Fruit fly (Drosophila melanogaster) whole organism, prepupa: ENCODE data around the gene CG14154.

ENCODE experiments used
- CG3919 ChIP-seq: fragments of 200-800 bp; sonication (Bioruptor generic); optimal IDR thresholded peaks from 3 replicates; lab custom pipeline; 2016; ENCODE audit warnings: missing biosample characterization, missing genetic modification characterization
- CG6276 ChIP-seq: fragments of 200-800 bp; sonication (Bioruptor generic); optimal IDR thresholded peaks from 2 replicates; lab custom pipeline; 2017; ENCODE audit warnings: missing biosample characterization, mild to moderate bottlenecking, missing genetic modification characterization
- CG8319 ChIP-seq: fragments of 200-800 bp; sonication (Bioruptor generic); optimal IDR thresholded peaks from 3 replicates; lab custom pipeline; 2016; ENCODE audit warnings: missing biosample characterization, missing genetic modification characterization
- Gug ChIP-seq: fragments of 200-800 bp; sonication (Bioruptor generic); IDR thresholded peaks from 2 replicates; pipeline ENCODE4 v1.3.6; 2022; ENCODE audit warnings: missing biosample characterization, missing genetic modification characterization
- Lpt ChIP-seq: fragments of 200-800 bp; sonication (Bioruptor generic); optimal IDR thresholded peaks from 3 replicates; lab custom pipeline; 2016; ENCODE audit warnings: missing biosample characterization, missing genetic modification characterization
- Met ChIP-seq: fragments of 200-800 bp; sonication (Bioruptor generic); optimal IDR thresholded peaks from 3 replicates; lab custom pipeline; 2016; ENCODE audit warnings: missing biosample characterization, missing genetic modification characterization
- spab ChIP-seq: fragments of 200-800 bp; sonication (Bioruptor generic); optimal IDR thresholded peaks from 2 replicates; lab custom pipeline; 2017; ENCODE audit warnings: missing biosample characterization, mild to moderate bottlenecking, missing genetic modification characterization, missing genetic modification reagents

DNA sequence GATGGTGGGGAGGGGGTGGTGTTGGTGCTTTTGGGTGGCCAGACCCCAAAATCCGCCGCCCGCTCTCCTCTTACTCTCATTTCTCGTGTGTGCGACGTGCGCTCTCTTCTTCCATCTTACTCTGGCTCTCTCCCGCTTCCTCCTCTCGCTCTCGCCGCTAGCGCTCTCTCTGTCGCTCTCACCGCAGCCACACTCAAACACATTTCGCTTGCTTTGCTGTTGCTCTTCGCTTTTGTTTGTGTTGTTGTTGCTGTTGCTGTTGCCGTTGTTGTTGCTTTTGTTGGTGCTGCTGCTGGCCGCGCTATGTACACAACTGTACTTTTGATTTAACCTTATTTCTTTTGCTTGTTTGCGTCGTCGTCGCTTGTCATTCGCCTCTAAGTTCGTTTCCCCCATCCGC, 40.1 kb downstream of the CG14154 start:
- TF ChIP-seq spab (GFP tag; lab: Kevin White, UChicago) (no peak), CG3919 (GFP tag; lab: Kevin White, UChicago) (peak; percentile 15), Lpt (peak; percentile 42), CG8319 (no peak), Gug (GFP tag; lab: Robert Waterston, UW) (no peak), CG6276 (no peak), Met (no peak)
